Fruit fly (Drosophila melanogaster): ENCODE results near the gene Uba4.

dm6 chr2L:8488735-8489134, 28.5 kb upstream of the Uba4 start, which contains the start of gene CG13088:
- no peak for TF ChIP-seq Ets96B (tag; optimal IDR thresholded peaks at IDR 0.05)
- no peak for TF ChIP-seq Lpt (GFP tag; optimal IDR thresholded peaks at IDR 0.05)
- TF ChIP-seq pdm3 (GFP tag; optimal IDR thresholded peaks at IDR 0.05): no peak
- TF ChIP-seq dsx (GFP tag; optimal IDR thresholded peaks at IDR 0.05; ENCODE audit: poor library complexity, severe bottlenecking): no peak
- no peak for TF ChIP-seq spab (GFP tag; optimal IDR thresholded peaks at IDR 0.05)
- no peak for TF ChIP-seq OdsH (GFP tag; optimal IDR thresholded peaks at IDR 0.05)
- peak; percentile 12 for TF ChIP-seq Smox (GFP tag; optimal IDR thresholded peaks at IDR 0.05)
- no peak for TF ChIP-seq CG6276 (GFP tag; optimal IDR thresholded peaks at IDR 0.05)
- TF ChIP-seq achi (GFP tag; optimal IDR thresholded peaks at IDR 0.05): no peak
- no peak for TF ChIP-seq CG3919 (GFP tag; optimal IDR thresholded peaks at IDR 0.05)
- TF ChIP-seq Blimp-1 (GFP tag; optimal IDR thresholded peaks at IDR 0.05): no peak
- TF ChIP-seq Sox15 (GFP tag; optimal IDR thresholded peaks at IDR 0.05): no peak
- no peak for TF ChIP-seq fd85E (GFP tag; optimal IDR thresholded peaks at IDR 0.05)
- TF ChIP-seq fd59A (GFP tag; optimal IDR thresholded peaks at IDR 0.05): no peak
